Worm (Caenorhabditis elegans) whole organism, L3 larva: ENCODE measurements around the gene fbxb-83.
"Not testable (repeated sequence)": the region's sequence is repeated elsewhere in the genome, so short reads cannot be mapped to it uniquely, and the experiment has no call there.

Experiments
- egl-5 ChIP-seq: fragments of 150-350 bp; optimal IDR thresholded peaks from 2 replicates; lab custom pipeline; 2017; ENCODE audit warnings: missing biosample characterization, missing genetic modification reagents, missing genetic modification characterization, inconsistent platforms
- elt-2 ChIP-seq: sonication (generic microtip); optimal IDR thresholded peaks from 2 replicates; lab custom pipeline; 2016; ENCODE audit warnings: missing genetic modification reagents, mild to moderate bottlenecking, missing genetic modification characterization, missing compliant biosample characterization
- lin-15B ChIP-seq: fragments of 150-350 bp; optimal IDR thresholded peaks from 2 replicates; lab custom pipeline; 2014; ENCODE audit warnings: missing biosample characterization, missing genetic modification characterization
- mdl-1 ChIP-seq: fragments of 150-350 bp; optimal IDR thresholded peaks from 2 replicates; lab custom pipeline; 2014; ENCODE audit warnings: missing biosample characterization, missing genetic modification characterization
- nfya-1 ChIP-seq: sonication (generic microtip); optimal IDR thresholded peaks from 2 replicates; lab custom pipeline; 2017; ENCODE audit warnings: missing genetic modification characterization, mild to moderate bottlenecking, missing compliant biosample characterization, antibody characterized with exemption, moderate library complexity; ENCODE audit not compliant: insufficient read depth
- pha-4 ChIP-seq: fragments of 150-350 bp; optimal IDR thresholded peaks from 2 replicates; lab custom pipeline; 2014; ENCODE audit warnings: missing biosample characterization, missing genetic modification reagents, missing genetic modification characterization

DNA sequence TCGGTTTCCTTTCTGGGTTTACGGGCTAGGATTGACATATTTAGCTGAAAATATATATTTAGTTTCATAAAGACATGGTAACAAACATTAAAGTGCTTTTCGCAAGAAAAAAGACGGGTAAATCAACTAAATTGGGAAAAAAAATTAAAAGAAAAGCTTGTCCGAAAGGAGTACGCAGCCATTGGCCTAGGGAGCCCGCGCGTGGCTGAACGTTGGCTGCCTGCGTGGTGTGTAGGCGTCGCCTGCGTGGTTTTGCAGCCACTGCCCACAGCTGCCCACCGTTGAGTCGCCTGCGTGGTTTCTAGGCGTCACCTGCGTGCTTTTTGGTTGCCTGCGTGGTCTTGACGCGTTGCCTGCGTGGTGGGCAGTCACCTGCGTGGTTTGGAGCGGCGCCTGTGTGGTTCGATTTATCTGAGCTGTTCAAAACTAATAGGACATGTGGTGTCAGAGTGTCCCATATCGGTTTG, 23.0 kb downstream of the fbxb-83 start, which contains the start of gene C29F9.12:
- TF ChIP-seq elt-2 (tag; lab: Kevin White, UChicago); mdl-1; egl-5 (tag; lab: Kevin White, UChicago); nfya-1; lin-15B (tag; lab: Kevin White, UChicago); pha-4: not testable (repeated sequence)
